Fruit fly (Drosophila melanogaster) S2 (cell line): ENCODE data around the gene Dscam4.
A peak's percentile ranks its signal among the peaks of the same experiment; 100 is the strongest.

Experiments used
- CG8478 ChIP-seq: fragments of >200 bp; optimal IDR thresholded peaks from 2 replicates; lab custom pipeline; 2018
- CTCF ChIP-seq, 2 experiments: fragments of >200 bp; optimal IDR thresholded peaks; 2 replicates each; lab custom pipeline; 2018

Gene Dscam4

dm6 chr3L:8314788-8315140 is 76.3 kb downstream of the Dscam4 start:
- no peak for TF ChIP-seq CG8478
- TF ChIP-seq CTCF (optimal IDR thresholded peaks at IDR 0.05; lab: Kevin White, UChicago): no peak

DNA sequence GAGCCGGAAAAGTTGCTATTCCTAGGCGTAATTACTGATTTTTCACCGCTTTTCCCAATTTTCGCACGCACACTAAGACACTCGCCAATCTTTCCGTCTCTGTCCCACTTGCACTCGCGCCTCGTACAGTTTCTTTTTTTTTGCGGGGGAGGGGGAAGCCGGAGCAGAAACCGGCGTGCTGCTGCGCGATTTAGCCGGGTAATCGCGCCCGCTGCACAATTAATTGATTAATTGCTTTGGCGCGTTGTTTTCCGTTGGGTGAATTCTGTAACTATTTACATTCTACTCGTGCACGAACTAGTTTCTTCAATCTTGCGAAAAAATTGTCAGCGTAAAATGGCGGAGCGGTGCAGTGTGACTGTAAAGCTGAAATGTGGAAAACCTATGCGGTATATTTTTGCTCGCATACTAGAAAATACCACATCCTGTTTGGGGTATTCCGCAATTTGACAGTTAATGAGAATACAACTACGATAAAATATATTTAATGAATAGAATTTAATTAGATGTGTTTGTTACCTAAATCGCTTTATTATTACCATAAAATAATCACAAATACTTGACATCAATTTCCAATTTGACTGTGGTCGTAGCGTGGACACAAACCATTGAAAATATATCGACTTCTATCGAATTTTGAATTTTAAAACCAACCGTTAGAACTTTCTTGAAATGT is 76.8 kb downstream of the Dscam4 start, which contains the start of gene Cpsf6:
Gene Cpsf6 (minus strand): TSS at position 362 of the 676 bp plus-strand sequence.
- TF ChIP-seq CG8478 (no peak), CTCF (optimal IDR thresholded peaks at IDR 0.05; lab: Kevin White, UChicago) (no peak)

dm6 chr3L:8318916-8319506 is 80.6 kb downstream of the Dscam4 start, which contains the start of gene CG43059:
Gene CG43059 (minus strand): TSS chr3L:8318966.
- TF ChIP-seq CG8478 (no peak), CTCF (optimal IDR thresholded peaks at IDR 0.05; lab: Kevin White, UChicago) (no peak)

- TF ChIP-seq CTCF (optimal IDR thresholded peaks at IDR 0.05; lab: Kevin White, UChicago): no peak
- TF ChIP-seq CG8478: no peak
Measured at dm6 chr3L:8320105-8320813, 81.8 kb downstream of the Dscam4 start, which contains the start of gene CG13670. Gene CG13670 (plus strand): TSS chr3L:8320763.

DNA sequence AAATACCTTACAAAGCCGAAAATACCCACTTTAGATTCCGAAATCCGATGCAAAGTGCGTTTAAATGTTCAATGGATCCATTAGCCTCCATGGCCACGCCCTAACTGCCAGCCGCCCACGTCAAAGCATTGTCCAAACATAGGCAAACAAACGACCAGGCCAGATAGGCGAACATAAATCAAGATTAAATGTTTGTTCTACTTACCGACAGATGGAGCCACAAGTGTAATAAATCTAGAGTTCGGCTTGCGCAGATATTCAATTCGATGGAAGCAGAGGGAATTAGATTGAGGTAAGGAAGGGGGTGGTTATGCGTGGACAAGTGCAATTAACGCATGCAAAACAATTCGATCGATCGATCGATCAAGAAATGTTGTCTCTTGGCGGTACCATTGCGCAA is 85.4 kb downstream of the Dscam4 start:
- no peak for TF ChIP-seq CG8478
- TF ChIP-seq CTCF (optimal IDR thresholded peaks at IDR 0.05; lab: Kevin White, UChicago): peak; percentile 69 to 78

DNA sequence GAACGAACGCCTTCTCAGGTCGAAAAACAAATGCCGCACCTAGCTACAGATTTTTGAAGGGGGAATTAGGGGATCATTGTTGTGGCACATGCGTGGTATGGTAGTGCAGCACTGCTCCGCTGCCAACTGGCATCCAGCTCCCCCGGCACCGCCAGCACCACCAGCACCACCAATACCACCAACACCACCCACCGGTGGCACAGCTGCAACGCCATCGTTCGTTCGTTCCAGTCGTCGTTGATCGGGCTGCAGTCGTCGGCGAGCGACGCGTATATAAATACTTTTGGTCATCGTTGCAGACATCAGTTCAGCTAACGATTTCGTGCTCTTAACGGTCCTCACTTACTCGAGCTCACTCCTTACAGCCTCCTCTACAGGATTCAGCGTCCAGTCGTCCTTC is 87.1 kb downstream of the Dscam4 start, which contains the start of gene CG34461:
Gene CG34461 (plus strand): TSS at position 301 of the 400 bp plus-strand sequence.
- TF ChIP-seq CTCF (optimal IDR thresholded peaks at IDR 0.05; lab: Kevin White, UChicago): no peak
- no peak for TF ChIP-seq CG8478

DNA sequence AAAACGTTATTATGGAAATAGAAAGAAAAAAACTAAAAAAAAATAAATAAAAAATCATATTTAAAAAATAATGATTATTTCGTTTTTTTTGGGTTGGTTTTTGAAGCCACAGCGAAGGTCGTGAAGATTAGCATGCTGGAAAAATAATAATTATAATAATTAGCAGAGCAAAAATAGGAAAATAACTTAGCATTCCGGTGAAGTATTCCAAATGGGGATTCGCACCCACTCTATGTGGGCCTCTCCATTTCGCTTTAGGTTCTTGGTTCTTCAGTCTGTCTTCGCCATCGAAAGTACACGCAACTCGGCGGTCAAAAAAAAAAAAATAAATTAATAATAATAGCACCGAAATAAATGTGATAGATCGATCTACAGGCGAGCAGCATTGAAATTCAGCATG is 89.8 kb downstream of the Dscam4 start, which contains the start of gene CG34462:
Gene CG34462 (plus strand): TSS at position 301 of the 400 bp plus-strand sequence.
- no peak for TF ChIP-seq CG8478
- no peak for TF ChIP-seq CTCF (optimal IDR thresholded peaks at IDR 0.05; lab: Kevin White, UChicago)

dm6 chr3L:8329005-8329404 is 90.6 kb downstream of the Dscam4 start:
- TF ChIP-seq CG8478 (no peak), CTCF (optimal IDR thresholded peaks at IDR 0.05; lab: Kevin White, UChicago) (no peak)

DNA sequence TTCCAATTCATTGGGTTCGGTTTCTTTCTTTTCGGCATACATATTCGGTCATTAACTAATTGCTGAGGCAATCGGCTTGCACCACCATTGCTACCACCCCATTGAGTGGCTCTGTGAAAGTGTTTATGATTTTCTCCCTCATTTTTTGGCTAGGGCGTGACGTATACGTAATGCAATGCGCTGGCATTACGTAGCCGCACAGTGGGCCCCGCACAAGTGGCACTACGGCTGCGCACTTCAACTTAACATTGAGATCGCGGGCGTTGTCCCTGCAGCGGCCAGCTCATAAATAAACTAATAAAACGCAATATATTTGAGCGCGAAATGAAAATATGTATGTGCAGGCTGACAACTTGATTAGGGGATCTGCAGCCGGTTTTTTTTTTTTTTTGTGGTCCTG is 93.0 kb downstream of the Dscam4 start:
- TF ChIP-seq CTCF (optimal IDR thresholded peaks at IDR 0.05; lab: Kevin White, UChicago) (no peak), CG8478 (no peak)
